Worm (Caenorhabditis elegans): Measurements from ENCODE around the gene cyp-33C9.
"Not testable (repeated sequence)": the region's sequence is repeated elsewhere in the genome, so short reads cannot be mapped to it uniquely, and the experiment has no call there.

cyp-33C9 gene

DNA sequence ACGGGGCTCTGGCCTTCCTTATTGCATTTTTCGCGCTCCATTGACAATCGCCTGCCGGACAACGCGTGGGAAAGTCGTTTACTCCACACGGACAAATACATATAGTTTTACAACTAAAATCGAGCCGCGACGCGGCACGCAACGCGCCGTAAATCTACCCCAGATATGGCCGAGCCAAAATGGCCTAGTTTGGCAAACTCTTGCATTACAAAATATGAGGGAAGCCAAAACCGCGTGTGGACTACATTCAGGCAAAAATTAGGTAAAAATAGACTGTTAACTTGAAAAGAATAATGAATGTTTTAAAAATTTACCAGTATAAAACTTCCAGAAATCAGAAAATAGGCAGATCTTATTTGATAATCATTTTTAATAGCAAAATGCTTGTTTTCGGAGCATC is 29.9 kb downstream of the cyp-33C9 start, which contains the start of gene srt-16:
Gene srt-16 (minus strand): TSS at position 101 of the 400 bp plus-strand sequence.
- TF ChIP-seq mdl-1 (tag; optimal IDR thresholded peaks at IDR 0.05); sma-3 (GFP tag; optimal IDR thresholded peaks at IDR 0.05); nhr-21 (tag; optimal IDR thresholded peaks at IDR 0.05): not testable (repeated sequence)

DNA sequence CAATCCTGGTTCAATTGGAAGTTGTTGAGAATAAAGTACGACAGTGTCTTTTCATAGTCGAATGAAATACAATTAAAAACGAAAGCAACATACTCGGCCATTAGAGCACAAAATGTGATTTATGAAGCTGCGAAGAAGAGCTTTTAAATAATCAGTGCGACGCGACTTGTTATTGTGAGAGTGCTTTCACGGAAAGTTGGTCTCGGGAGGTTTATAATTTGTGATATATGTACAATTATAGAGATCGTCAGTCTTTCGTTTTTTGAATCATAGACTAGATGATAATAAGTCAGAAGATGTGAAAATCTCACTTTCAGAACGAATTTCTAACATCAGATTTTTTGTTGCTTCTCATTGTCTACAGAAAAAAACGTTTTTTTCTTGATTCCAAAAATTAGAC is 32.3 kb downstream of the cyp-33C9 start, which contains the start of gene srt-15:
Gene srt-15 (minus strand): TSS at position 101 of the 400 bp plus-strand sequence.
- TF ChIP-seq ama-1 (optimal IDR thresholded peaks at IDR 0.05) = no peak

- TF ChIP-seq nhr-25 (tag; optimal IDR thresholded peaks at IDR 0.05) (no peak), ztf-11 (tag; optimal IDR thresholded peaks at IDR 0.05) (no peak), nhr-23 (tag; optimal IDR thresholded peaks at IDR 0.05) (no peak), ztf-4 (tag; optimal IDR thresholded peaks at IDR 0.05) (no peak), unc-62 (GFP tag; optimal IDR thresholded peaks at IDR 0.05) (no peak), sma-9 (GFP tag; optimal IDR thresholded peaks at IDR 0.05) (no peak), sma-9 (tag; optimal IDR thresholded peaks at IDR 0.05) (no peak), mab-5 (tag; optimal IDR thresholded peaks at IDR 0.05) (no peak), nhr-11 (tag; optimal IDR thresholded peaks at IDR 0.05) (no peak), ZK546.5 (tag; optimal IDR thresholded peaks at IDR 0.05) (no peak), nhr-6 (tag; optimal IDR thresholded peaks at IDR 0.05) (no peak), lin-11 (tag; optimal IDR thresholded peaks at IDR 0.05) (no peak), nhr-12 (tag; optimal IDR thresholded peaks at IDR 0.05) (no peak), crh-2 (tag; optimal IDR thresholded peaks at IDR 0.05) (no peak), peb-1 (tag; optimal IDR thresholded peaks at IDR 0.05) (no peak), ama-1 (optimal IDR thresholded peaks at IDR 0.05) (no peak), Y55F3AM.14 (GFP tag; optimal IDR thresholded peaks at IDR 0.05) (no peak), nhr-10 (tag; optimal IDR thresholded peaks at IDR 0.05) (no peak), dmd-4 (tag; optimal IDR thresholded peaks at IDR 0.05) (no peak), elt-1 (tag; optimal IDR thresholded peaks at IDR 0.05) (no peak)
Observed at ce11 chrV:3058996-3059395, 35.4 kb downstream of the cyp-33C9 start, which contains the start of gene str-244. Gene str-244 (minus strand): TSS chrV:3059096.

- TF ChIP-seq nhr-129 (tag; optimal IDR thresholded peaks at IDR 0.05) (no peak), Y55F3AM.14 (GFP tag; optimal IDR thresholded peaks at IDR 0.05) (no peak), zag-1 (tag; optimal IDR thresholded peaks at IDR 0.05) (no peak), sma-9 (GFP tag; optimal IDR thresholded peaks at IDR 0.05) (no peak), sma-9 (tag; optimal IDR thresholded peaks at IDR 0.05) (no peak), ama-1 (optimal IDR thresholded peaks at IDR 0.05) (no peak), snpc-4 (tag; optimal IDR thresholded peaks at IDR 0.05) (no peak), ztf-11 (tag; optimal IDR thresholded peaks at IDR 0.05) (no peak), skn-1 (tag; optimal IDR thresholded peaks at IDR 0.05) (no peak), R02D3.7 (tag; optimal IDR thresholded peaks at IDR 0.05) (no peak), mdl-1 (tag; optimal IDR thresholded peaks at IDR 0.05) (no peak), lsy-2 (tag; optimal IDR thresholded peaks at IDR 0.05) (no peak), sma-3 (GFP tag; optimal IDR thresholded peaks at IDR 0.05) (no peak), ztf-4 (tag; optimal IDR thresholded peaks at IDR 0.05) (no peak), ztf-1 (GFP tag; conservative IDR thresholded peaks at IDR 0.05) (no peak), unc-39 (tag; optimal IDR thresholded peaks at IDR 0.05) (no peak), F13H6.1 (tag; optimal IDR thresholded peaks at IDR 0.05) (no peak)
Observed at ce11 chrV:3054254-3054653, 40.1 kb downstream of the cyp-33C9 start, which contains the start of gene C50H11.8. Gene C50H11.8 (plus strand): TSS chrV:3054554.

DNA sequence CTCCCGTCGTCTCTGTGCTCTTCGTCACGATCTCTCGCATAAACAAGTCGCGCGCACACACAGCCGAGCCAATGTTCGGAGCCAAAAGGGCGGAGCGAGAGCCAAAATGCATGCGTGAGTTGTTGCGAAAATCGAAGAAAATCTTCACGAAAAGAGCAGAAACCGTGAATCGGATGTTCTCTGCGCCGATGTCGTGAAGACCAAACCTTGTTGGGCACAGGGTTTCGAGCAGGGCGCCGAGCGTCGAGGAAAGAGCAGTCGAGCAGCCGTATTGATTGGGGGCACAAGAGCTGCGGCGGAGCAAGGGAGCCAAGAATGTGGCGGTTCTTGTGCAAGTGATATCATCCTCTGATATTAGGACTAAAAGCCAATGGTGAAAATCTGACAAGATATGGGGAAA is 48.0 kb downstream of the cyp-33C9 start:
- no peak for TF ChIP-seq lin-39 (tag; optimal IDR thresholded peaks at IDR 0.05)
- TF ChIP-seq mdl-1 (tag; optimal IDR thresholded peaks at IDR 0.05) = no peak
- no peak for TF ChIP-seq nhr-21 (tag; optimal IDR thresholded peaks at IDR 0.05)
- no peak for TF ChIP-seq mab-5 (tag; optimal IDR thresholded peaks at IDR 0.05)
- TF ChIP-seq R02D3.7 (tag; optimal IDR thresholded peaks at IDR 0.05) = no peak
- TF ChIP-seq unc-55 (GFP tag; optimal IDR thresholded peaks at IDR 0.05) = no peak
- no peak for TF ChIP-seq egl-27 (tag; optimal IDR thresholded peaks at IDR 0.05)
- TF ChIP-seq gmeb-1 (tag; optimal IDR thresholded peaks at IDR 0.05) = no peak
- TF ChIP-seq ZK546.5 (tag; optimal IDR thresholded peaks at IDR 0.05) = no peak
- no peak for TF ChIP-seq mbf-1 (tag; optimal IDR thresholded peaks at IDR 0.05)
- no peak for TF ChIP-seq sma-9 (GFP tag; optimal IDR thresholded peaks at IDR 0.05)
- no peak for TF ChIP-seq sma-9 (tag; optimal IDR thresholded peaks at IDR 0.05)
- no peak for TF ChIP-seq elt-1 (tag; optimal IDR thresholded peaks at IDR 0.05)
- TF ChIP-seq lin-11 (tag; optimal IDR thresholded peaks at IDR 0.05) = no peak
- TF ChIP-seq ztf-1 (GFP tag; conservative IDR thresholded peaks at IDR 0.05) = no peak
- TF ChIP-seq aly-2 (tag; optimal IDR thresholded peaks at IDR 0.05) = no peak
- no peak for TF ChIP-seq nhr-25 (tag; optimal IDR thresholded peaks at IDR 0.05)
- TF ChIP-seq skn-1 (tag; optimal IDR thresholded peaks at IDR 0.05) = no peak

All from whole organism, L2 larva.